Worm (Caenorhabditis elegans) whole organism, L1 larva: ENCODE results near the gene Y110A2AL.3.

Source experiments
- alr-1 ChIP-seq: fragments of 200-800 bp; sonication (Bioruptor generic); optimal IDR thresholded peaks from 2 replicates; lab custom pipeline; 2018; ENCODE audit warnings: borderline replicate concordance, mild to moderate bottlenecking, missing genetic modification characterization, missing compliant biosample characterization
- fos-1 ChIP-seq: fragments of 150-350 bp; optimal IDR thresholded peaks from 2 replicates; lab custom pipeline; 2014; ENCODE audit warnings: missing biosample characterization, missing genetic modification characterization
- pqm-1 ChIP-seq: sonication (generic microtip); optimal IDR thresholded peaks from 3 replicates; lab custom pipeline; 2017; ENCODE audit warnings: missing biosample characterization, missing genetic modification characterization
- rnt-1 ChIP-seq: sonication (generic microtip); optimal IDR thresholded peaks from 2 replicates; lab custom pipeline; 2016; ENCODE audit warnings: mild to moderate bottlenecking, missing genetic modification characterization, moderate library complexity, missing compliant biosample characterization

ce11 chrII:2900248-2900647, 33.4 kb downstream of the Y110A2AL.3 start, which contains the start of gene ubc-26:
- no peak for TF ChIP-seq rnt-1
- TF ChIP-seq alr-1: no peak
- TF ChIP-seq fos-1 (tag; lab: Kevin White, UChicago): no peak
- TF ChIP-seq pqm-1 (tag; lab: Kevin White, UChicago): no peak
